3 worm cellular contexts compared by ENCODE assay signal in the genomic region with DNA sequence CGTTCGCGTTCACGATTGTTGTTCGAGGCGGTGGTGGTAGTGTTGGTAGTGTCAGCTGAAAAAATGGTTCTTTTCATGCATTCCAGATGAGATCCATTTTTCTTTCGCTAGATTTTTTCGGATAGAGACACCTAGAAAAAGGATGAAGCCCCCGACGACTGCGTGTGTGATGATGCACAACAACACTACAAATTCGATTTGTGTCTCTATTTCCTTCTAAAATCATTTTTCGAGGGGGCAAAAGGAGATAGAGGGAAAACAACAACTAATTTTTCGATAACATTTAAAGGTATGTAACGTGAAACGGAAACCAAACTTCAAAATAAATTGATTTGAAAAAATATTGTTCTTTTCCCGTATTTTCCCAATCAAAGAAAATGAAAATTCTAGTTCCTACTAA.
TF ChIP-seq lines count a peak whose summit lies in the region.

No protein-coding gene starts in this region.

TF ChIP-seq in whole organism, L1 larva, 84 proteins besides CTCF, POLR2A, EP300 and RAD21:
- no peak for TF ChIP-seq ceh-63 (GFP tag; optimal IDR thresholded peaks at IDR 0.05; lab: Kevin White, UChicago)
- TF ChIP-seq fkh-10 (GFP tag; optimal IDR thresholded peaks at IDR 0.05; lab: Kevin White, UChicago) = peak; percentile 13

TF ChIP-seq in whole organism, late embryonic, 69 proteins besides CTCF, POLR2A, EP300 and RAD21:
- TF ChIP-seq unc-42 (tag; optimal IDR thresholded peaks at IDR 0.05; lab: Kevin White, UChicago) (peak; percentile 80), sdc-2 (tag; optimal IDR thresholded peaks at IDR 0.05; lab: Kevin White, UChicago) (no peak), ceh-45 (GFP tag; IDR thresholded peaks at IDR 0.05; lab: Robert Waterston, UW) (no peak), pha-2 (tag; optimal IDR thresholded peaks at IDR 0.05; lab: Kevin White, UChicago) (no peak), dmd-4 (tag; optimal IDR thresholded peaks at IDR 0.05; lab: Kevin White, UChicago; ENCODE audit: borderline replicate concordance) (no peak), unc-3 (GFP tag; conservative IDR thresholded peaks at IDR 0.05; lab: Robert Waterston, UW) (no peak), unc-3 (tag; optimal IDR thresholded peaks at IDR 0.05; lab: Kevin White, UChicago) (no peak)

TF ChIP-seq in whole organism, mixed stage, embryonic, 35 proteins besides CTCF, POLR2A, EP300 and RAD21:
- TF ChIP-seq ces-1 (GFP tag; optimal IDR thresholded peaks at IDR 0.05; lab: Kevin White, UChicago) (peak; percentile 75), bed-3 (GFP tag; optimal IDR thresholded peaks at IDR 0.05; lab: Kevin White, UChicago) (no peak), elt-3 (tag; optimal IDR thresholded peaks at IDR 0.05; lab: Kevin White, UChicago) (no peak)
